Worm (Caenorhabditis elegans) whole organism, L4/young adult: ENCODE measurements around the gene ZK550.6.

Source experiments
- dao-5 ChIP-seq: sonication (generic microtip); optimal IDR thresholded peaks from 2 replicates; lab custom pipeline; 2016; ENCODE audit warnings: missing genotype, missing genetic modification characterization, moderate library complexity, missing compliant biosample characterization
- him-1 ChIP-seq: sonication (generic microtip); optimal IDR thresholded peaks from 2 replicates; lab custom pipeline; 2016; ENCODE audit warnings: missing genotype, missing genetic modification reagents, missing genetic modification characterization, missing compliant biosample characterization

DNA sequence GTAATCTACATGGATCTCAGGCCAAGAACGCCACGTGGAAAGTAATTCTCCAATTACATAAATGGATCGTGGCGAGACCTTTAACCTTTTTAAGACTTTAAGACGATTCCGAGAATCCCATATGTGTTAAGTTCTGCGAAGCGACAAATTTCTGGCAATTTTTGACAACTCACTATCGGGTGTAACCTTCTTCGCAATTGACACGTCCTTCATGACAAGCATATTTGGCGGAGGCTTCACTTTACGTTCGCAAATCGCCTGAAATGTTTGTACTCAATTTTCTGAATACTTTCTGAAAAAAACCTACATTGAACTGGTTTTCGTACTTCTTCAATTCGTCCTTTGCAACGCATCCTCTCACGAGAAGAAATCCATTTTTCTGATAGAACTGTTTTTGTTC is 3.5 kb downstream of the ZK550.6 start:
- TF ChIP-seq him-1 (tag; lab: Kevin White, UChicago) = no peak
- TF ChIP-seq dao-5 = no peak
